Worm (Caenorhabditis elegans): Measurements from ENCODE around the gene Y116F11B.17.

Gene Y116F11B.17

ce11 chrV:19779220-19779619 lies 42.8 kb downstream of the Y116F11B.17 start:
- TF ChIP-seq nhr-43 (tag; optimal IDR thresholded peaks at IDR 0.05; ENCODE audit: poor library complexity, severe bottlenecking) (no peak), elt-3 (tag; optimal IDR thresholded peaks at IDR 0.05) (no peak), fkh-10 (GFP tag; optimal IDR thresholded peaks at IDR 0.05) (no peak), nhr-67 (tag; optimal IDR thresholded peaks at IDR 0.05) (no peak), ceh-16 (tag; optimal IDR thresholded peaks at IDR 0.05) (no peak), nfya-1 (tag; optimal IDR thresholded peaks at IDR 0.05; ENCODE audit: insufficient read depth) (no peak), egl-27 (tag; optimal IDR thresholded peaks at IDR 0.05) (no peak), lsy-12 (tag; optimal IDR thresholded peaks at IDR 0.05) (no peak), elt-2 (tag; optimal IDR thresholded peaks at IDR 0.05) (no peak), ceh-9 (tag; optimal IDR thresholded peaks at IDR 0.05) (no peak), nhr-25 (tag; optimal IDR thresholded peaks at IDR 0.05) (no peak)

ce11 chrV:19778608-19779007 lies 43.4 kb downstream of the Y116F11B.17 start, which contains the start of gene fbxa-194:
fbxa-194 (minus strand) TSS chrV:19778708.
- TF ChIP-seq ceh-82 (tag; optimal IDR thresholded peaks at IDR 0.05) (no peak), snpc-4 (tag; optimal IDR thresholded peaks at IDR 0.05) (no peak), eor-1 (tag; optimal IDR thresholded peaks at IDR 0.05) (no peak), daf-12 (tag; optimal IDR thresholded peaks at IDR 0.05) (no peak), fos-1 (tag; optimal IDR thresholded peaks at IDR 0.05) (no peak), egl-5 (tag; optimal IDR thresholded peaks at IDR 0.05) (no peak), nhr-43 (tag; optimal IDR thresholded peaks at IDR 0.05; ENCODE audit: poor library complexity, severe bottlenecking) (no peak), nhr-11 (tag; optimal IDR thresholded peaks at IDR 0.05) (no peak), ztf-11 (tag; optimal IDR thresholded peaks at IDR 0.05) (no peak), nhr-12 (tag; optimal IDR thresholded peaks at IDR 0.05) (no peak), egl-27 (tag; optimal IDR thresholded peaks at IDR 0.05) (no peak), nfya-1 (tag; optimal IDR thresholded peaks at IDR 0.05; ENCODE audit: insufficient read depth) (no peak), ceh-16 (tag; optimal IDR thresholded peaks at IDR 0.05) (no peak), nhr-76 (tag; optimal IDR thresholded peaks at IDR 0.05) (no peak), mdl-1 (tag; optimal IDR thresholded peaks at IDR 0.05) (no peak), elt-3 (tag; optimal IDR thresholded peaks at IDR 0.05) (no peak), nhr-25 (tag; optimal IDR thresholded peaks at IDR 0.05) (no peak), nhr-23 (tag; optimal IDR thresholded peaks at IDR 0.05) (no peak), nhr-77 (tag; optimal IDR thresholded peaks at IDR 0.05) (no peak), lin-15B (tag; optimal IDR thresholded peaks at IDR 0.05) (no peak)

- TF ChIP-seq ceh-9 (tag; optimal IDR thresholded peaks at IDR 0.05), result no peak
- TF ChIP-seq ztf-4 (tag; optimal IDR thresholded peaks at IDR 0.05), result no peak
- TF ChIP-seq nhr-12 (tag; optimal IDR thresholded peaks at IDR 0.05), result no peak
- no peak for TF ChIP-seq ceh-16 (tag; optimal IDR thresholded peaks at IDR 0.05)
- TF ChIP-seq fkh-10 (GFP tag; optimal IDR thresholded peaks at IDR 0.05), result no peak
- no peak for TF ChIP-seq elt-2 (tag; optimal IDR thresholded peaks at IDR 0.05)
- TF ChIP-seq snpc-4 (tag; optimal IDR thresholded peaks at IDR 0.05), result no peak
- no peak for TF ChIP-seq nhr-11 (tag; optimal IDR thresholded peaks at IDR 0.05)
- TF ChIP-seq zag-1 (tag; optimal IDR thresholded peaks at IDR 0.05), result no peak
- no peak for TF ChIP-seq nhr-76 (tag; optimal IDR thresholded peaks at IDR 0.05)
- TF ChIP-seq tbx-2 (tag; optimal IDR thresholded peaks at IDR 0.05), result no peak
- TF ChIP-seq jun-1 (tag; optimal IDR thresholded peaks at IDR 0.05), result no peak
- no peak for TF ChIP-seq nhr-237 (tag; optimal IDR thresholded peaks at IDR 0.05)
- TF ChIP-seq nhr-77 (tag; optimal IDR thresholded peaks at IDR 0.05), result no peak
- TF ChIP-seq unc-39 (tag; optimal IDR thresholded peaks at IDR 0.05), result no peak
Measured at ce11 chrV:19777227-19777626, 44.8 kb downstream of the Y116F11B.17 start, which contains the start of gene fbxa-118. fbxa-118 (minus strand) TSS chrV:19777327.

ce11 chrV:19771660-19772059 lies 50.3 kb downstream of the Y116F11B.17 start, which contains the start of gene M162.15:
M162.15 (minus strand) TSS chrV:19771760.
- TF ChIP-seq lsy-12 (tag; optimal IDR thresholded peaks at IDR 0.05) (no peak), nfya-1 (tag; optimal IDR thresholded peaks at IDR 0.05; ENCODE audit: insufficient read depth) (no peak), nhr-12 (tag; optimal IDR thresholded peaks at IDR 0.05) (no peak)
